Worm (Caenorhabditis elegans) whole organism, early embryonic: ENCODE data around the gene K02H11.4.
A peak's percentile ranks its signal among the peaks of the same experiment; 100 is the strongest.

Experiments used
- B0310.2 ChIP-seq: sonication (generic microtip); optimal IDR thresholded peaks from 2 replicates; lab custom pipeline; 2016; ENCODE audit warnings: mild to moderate bottlenecking, missing genetic modification characterization, missing compliant biosample characterization
- F13C5.2 ChIP-seq: sonication (generic microtip); optimal IDR thresholded peaks from 2 replicates; lab custom pipeline; 2017; ENCODE audit warnings: mild to moderate bottlenecking, missing genetic modification characterization, inconsistent platforms, missing compliant biosample characterization
- aly-1 ChIP-seq: sonication (generic microtip); optimal IDR thresholded peaks from 2 replicates; lab custom pipeline; 2016; ENCODE audit warnings: missing genetic modification characterization, missing compliant biosample characterization
- ama-1 ChIP-seq: fragments of 150-350 bp; optimal IDR thresholded peaks from 2 replicates; lab custom pipeline; 2014
- ceh-13 ChIP-seq: fragments of 200-800 bp; sonication (Bioruptor generic); optimal IDR thresholded peaks from 2 replicates; lab custom pipeline; 2018; ENCODE audit warnings: mild to moderate bottlenecking, missing genetic modification characterization, missing compliant biosample characterization
- ceh-36 ChIP-seq: sonication (generic microtip); optimal IDR thresholded peaks from 2 replicates; lab custom pipeline; 2016; ENCODE audit warnings: missing genetic modification characterization, inconsistent platforms, missing compliant biosample characterization
- ets-7 ChIP-seq: sonication (generic microtip); optimal IDR thresholded peaks from 2 replicates; lab custom pipeline; 2016; ENCODE audit warnings: missing genotype, missing genetic modification characterization, missing compliant biosample characterization
- flt-1 ChIP-seq: fragments of 200-800 bp; sonication (Bioruptor generic); IDR thresholded peaks from 2 replicates; pipeline ENCODE4 v1.3.6; 2022; ENCODE audit warnings: missing genetic modification characterization, missing compliant biosample characterization
- hmbx-1 ChIP-seq: sonication (generic microtip); optimal IDR thresholded peaks from 2 replicates; lab custom pipeline; 2016; ENCODE audit warnings: mild to moderate bottlenecking, missing genetic modification characterization, missing compliant biosample characterization
- hmg-4 ChIP-seq: fragments of 200-800 bp; sonication (Bioruptor generic); optimal IDR thresholded peaks from 2 replicates; lab custom pipeline; 2018; ENCODE audit warnings: mild to moderate bottlenecking, missing genetic modification characterization, missing compliant biosample characterization
- hnd-1 ChIP-seq: sonication (generic microtip); optimal IDR thresholded peaks from 2 replicates; lab custom pipeline; 2016; ENCODE audit warnings: missing genetic modification characterization, missing compliant biosample characterization
- pes-1 ChIP-seq: fragments of 200-800 bp; sonication (Bioruptor generic); IDR thresholded peaks from 2 replicates; pipeline ENCODE4 v1.3.6; 2022; ENCODE audit warnings: missing genetic modification reagents, missing genetic modification characterization, missing compliant biosample characterization
- scrt-1 ChIP-seq: fragments of 200-800 bp; sonication (Bioruptor generic); IDR thresholded peaks from 2 replicates; pipeline ENCODE4 v1.3.6; 2022; ENCODE audit warnings: missing genetic modification characterization, missing compliant biosample characterization
- sea-1 ChIP-seq: fragments of 200-800 bp; sonication (Bioruptor generic); conservative IDR thresholded peaks from 2 replicates; pipeline ENCODE4 v1.3.6; 2022; ENCODE audit warnings: missing genetic modification characterization, missing compliant biosample characterization
- tbx-11 ChIP-seq: fragments of 200-800 bp; sonication (Bioruptor generic); IDR thresholded peaks from 2 replicates; pipeline ENCODE4 v1.3.6; 2022; ENCODE audit warnings: missing genetic modification characterization, missing compliant biosample characterization
- tbx-37 ChIP-seq: fragments of 200-800 bp; sonication (Bioruptor generic); conservative IDR thresholded peaks from 2 replicates; pipeline ENCODE4 v1.3.6; 2022; ENCODE audit warnings: missing genetic modification reagents, missing genetic modification characterization, missing compliant biosample characterization
- tra-4 ChIP-seq: sonication (generic microtip); optimal IDR thresholded peaks from 2 replicates; lab custom pipeline; 2017; ENCODE audit warnings: missing genetic modification characterization, missing compliant biosample characterization

K02H11.4 gene

ce11 chrV:1531159-1531558 is at the start of gene K02H11.4:
Gene K02H11.4 (minus strand): TSS chrV:1531259.
- TF ChIP-seq ceh-36 (tag; lab: Kevin White, UChicago) (no peak), B0310.2 (tag; lab: Kevin White, UChicago) (no peak), F13C5.2 (no peak), tra-4 (tag; lab: Kevin White, UChicago) (no peak), aly-1 (tag; lab: Kevin White, UChicago) (no peak), scrt-1 (GFP tag; lab: Robert Waterston, UW) (no peak), tbx-37 (GFP tag; lab: Robert Waterston, UW) (no peak), hmbx-1 (tag; lab: Kevin White, UChicago) (no peak), pes-1 (no peak), hmg-4 (GFP tag; lab: Kevin White, UChicago) (no peak), ceh-13 (GFP tag; lab: Kevin White, UChicago) (no peak), tbx-11 (GFP tag; lab: Robert Waterston, UW) (no peak), ama-1 (no peak), hnd-1 (no peak), ets-7 (tag; lab: Kevin White, UChicago) (no peak), flt-1 (GFP tag; lab: Robert Waterston, UW) (no peak)

DNA sequence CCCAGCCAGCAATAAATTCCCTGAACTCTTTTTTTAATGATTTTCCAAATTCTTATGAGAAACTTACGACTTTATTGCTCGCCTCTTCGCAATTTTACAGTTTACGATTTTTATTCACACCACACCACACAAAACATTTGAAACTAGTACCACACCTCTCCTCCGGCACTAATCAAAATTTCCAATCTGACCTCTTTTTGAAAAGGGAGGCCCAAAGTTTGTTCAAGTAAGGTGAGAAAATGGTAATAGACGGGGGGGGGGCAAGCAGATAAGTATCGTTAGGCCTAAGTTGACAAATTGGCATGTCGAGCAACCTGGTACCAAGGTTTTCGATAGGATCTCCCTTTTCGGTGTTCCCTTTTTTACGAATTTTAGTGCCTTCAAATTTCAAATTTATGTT is 48.7 kb upstream of the K02H11.4 start:
- TF ChIP-seq F13C5.2 (no peak), hnd-1 (no peak), sea-1 (GFP tag; lab: Robert Waterston, UW) (no peak), aly-1 (tag; lab: Kevin White, UChicago) (no peak), ama-1 (no peak), hmbx-1 (tag; lab: Kevin White, UChicago) (no peak), ets-7 (tag; lab: Kevin White, UChicago) (no peak), tbx-37 (GFP tag; lab: Robert Waterston, UW) (no peak), flt-1 (GFP tag; lab: Robert Waterston, UW) (no peak), hmg-4 (GFP tag; lab: Kevin White, UChicago) (no peak), scrt-1 (GFP tag; lab: Robert Waterston, UW) (no peak)

- 0 out of 2 replicates have a peak, but pooled peaks have one; percentile 56 for TF ChIP-seq scrt-1 (GFP tag; lab: Robert Waterston, UW)
- no peak for TF ChIP-seq tra-4 (tag; lab: Kevin White, UChicago)
- TF ChIP-seq hmg-4 (GFP tag; lab: Kevin White, UChicago) = peak; percentile 58
Measured at ce11 chrV:1578572-1579230, 47.6 kb upstream of the K02H11.4 start.

DNA sequence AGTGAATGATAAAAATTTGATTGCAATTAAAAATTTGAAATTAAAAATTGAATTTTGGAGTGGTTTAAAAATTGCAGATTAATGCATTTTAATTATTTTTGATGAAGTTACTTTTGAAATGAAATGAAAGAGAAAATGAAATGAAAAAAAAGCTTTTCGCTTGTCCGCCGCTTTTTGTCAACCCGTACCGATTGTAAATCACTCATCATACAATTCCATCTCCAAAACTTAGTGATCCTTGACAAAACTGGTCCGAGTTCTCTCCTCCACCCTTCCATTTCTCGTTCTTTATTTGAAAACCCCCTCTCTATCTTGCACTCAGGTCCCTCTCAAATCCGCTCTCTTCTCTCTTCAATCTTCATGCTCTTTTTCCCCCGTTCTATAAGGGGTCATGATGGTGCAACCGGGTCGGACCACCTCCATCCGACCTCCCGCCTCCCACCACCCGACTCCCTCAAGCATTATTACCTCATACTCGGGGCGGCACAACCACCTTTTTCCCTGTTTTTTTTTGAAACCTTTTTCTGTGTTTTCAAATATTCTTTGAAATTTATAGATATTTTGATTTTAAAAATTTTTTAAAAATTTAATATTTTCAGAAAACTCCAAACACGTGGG is 46.1 kb upstream of the K02H11.4 start:
- no peak for TF ChIP-seq scrt-1 (GFP tag; lab: Robert Waterston, UW)
- TF ChIP-seq hmg-4 (GFP tag; lab: Kevin White, UChicago) = peak; percentile 30
- TF ChIP-seq flt-1 (GFP tag; lab: Robert Waterston, UW) = 0 out of 2 replicates have a peak, but pooled peaks have one; percentile 21
- TF ChIP-seq ama-1 = no peak
- peak; percentile 11; the same call in 1 of the 2 replicates for TF ChIP-seq pes-1
- no peak for TF ChIP-seq hnd-1
- no peak for TF ChIP-seq tbx-11 (GFP tag; lab: Robert Waterston, UW)
- no peak for TF ChIP-seq sea-1 (GFP tag; lab: Robert Waterston, UW)
- no peak for TF ChIP-seq ceh-36 (tag; lab: Kevin White, UChicago)

DNA sequence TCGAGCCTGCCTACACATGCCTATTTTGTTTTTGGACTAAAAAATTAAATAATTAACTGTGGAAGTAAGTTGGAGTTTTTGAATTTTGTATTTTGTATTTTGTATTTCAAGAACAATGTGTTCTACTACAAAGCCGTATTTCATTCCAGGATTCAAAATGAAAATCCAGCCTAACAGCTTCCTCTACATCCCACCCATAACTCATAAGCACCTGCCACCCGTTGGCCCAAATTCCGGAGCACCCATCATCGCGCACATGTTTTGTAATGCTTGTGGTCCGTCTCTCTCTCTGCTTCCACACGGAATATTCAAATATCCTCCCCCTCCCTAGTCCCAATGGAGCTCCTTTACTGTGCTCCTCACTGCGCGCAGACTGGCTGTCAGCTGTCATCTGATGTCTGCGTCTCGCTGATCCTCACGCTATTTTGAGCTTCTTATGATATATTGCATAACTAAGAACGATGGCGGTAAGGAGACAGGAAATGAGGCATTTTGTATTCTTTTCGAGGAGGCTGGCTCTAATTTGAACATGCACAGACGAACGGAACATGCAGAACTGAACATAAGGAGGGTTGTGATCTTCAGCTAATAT is 44.5 kb upstream of the K02H11.4 start:
- TF ChIP-seq ceh-36 (tag; lab: Kevin White, UChicago) (peak; percentile 22), aly-1 (tag; lab: Kevin White, UChicago) (no peak), pes-1 (no peak), tbx-37 (GFP tag; lab: Robert Waterston, UW) (no peak), sea-1 (GFP tag; lab: Robert Waterston, UW) (no peak)

DNA sequence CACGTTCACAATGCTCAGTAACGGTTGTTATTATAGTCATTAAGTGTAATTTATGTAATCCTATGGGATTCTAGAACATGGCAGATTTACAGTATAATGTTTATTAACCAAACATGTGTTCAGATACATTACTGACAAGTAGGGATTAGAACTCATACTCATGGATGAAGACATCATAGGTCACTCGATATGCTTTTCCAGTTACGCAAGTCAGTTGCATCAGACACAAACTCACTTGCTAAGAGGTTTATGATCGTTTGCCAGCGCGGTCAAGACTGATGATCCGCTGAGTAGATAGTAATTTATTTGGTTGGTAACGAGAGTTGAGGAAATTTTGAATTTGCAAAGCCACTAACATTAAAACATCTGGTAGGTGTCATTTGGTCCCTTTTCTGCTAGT is 43.5 kb upstream of the K02H11.4 start:
- TF ChIP-seq aly-1 (tag; lab: Kevin White, UChicago) (no peak), F13C5.2 (no peak), flt-1 (GFP tag; lab: Robert Waterston, UW) (no peak), sea-1 (GFP tag; lab: Robert Waterston, UW) (no peak), scrt-1 (GFP tag; lab: Robert Waterston, UW) (no peak), tbx-11 (GFP tag; lab: Robert Waterston, UW) (no peak), tra-4 (tag; lab: Kevin White, UChicago) (no peak), ama-1 (no peak), hmbx-1 (tag; lab: Kevin White, UChicago) (no peak), B0310.2 (tag; lab: Kevin White, UChicago) (no peak), tbx-37 (GFP tag; lab: Robert Waterston, UW) (no peak), hmg-4 (GFP tag; lab: Kevin White, UChicago) (no peak), pes-1 (no peak), hnd-1 (no peak), ets-7 (tag; lab: Kevin White, UChicago) (no peak), ceh-13 (GFP tag; lab: Kevin White, UChicago) (no peak), ceh-36 (tag; lab: Kevin White, UChicago) (no peak)

- TF ChIP-seq hmg-4 (GFP tag; lab: Kevin White, UChicago) (peak; percentile 42), ceh-13 (GFP tag; lab: Kevin White, UChicago) (no peak), ama-1 (no peak)
Measured at ce11 chrV:1572585-1572984, 41.5 kb upstream of the K02H11.4 start.
